Worm (Caenorhabditis elegans) whole organism, young adult: ENCODE results near the gene cox-17.

ENCODE experiments used
- B0019.2 ChIP-seq: fragments of 200-800 bp; sonication (Bioruptor generic); conservative IDR thresholded peaks from 2 replicates; pipeline ENCODE4 v1.3.6; 2022; ENCODE audit warnings: missing genetic modification reagents, missing genetic modification characterization, missing compliant biosample characterization
- F23B12.7 ChIP-seq: sonication (generic microtip); optimal IDR thresholded peaks from 2 replicates; lab custom pipeline; 2017; ENCODE audit warnings: missing genetic modification characterization, mild to moderate bottlenecking, missing compliant biosample characterization, antibody characterized with exemption, moderate library complexity; ENCODE audit not compliant: insufficient read depth
- F37B4.10 ChIP-seq: fragments of 200-800 bp; sonication (Bioruptor generic); IDR thresholded peaks from 2 replicates; pipeline ENCODE4 v1.3.6; 2022; ENCODE audit warnings: missing genetic modification characterization, missing compliant biosample characterization
- F52B5.7 ChIP-seq: sonication (generic microtip); optimal IDR thresholded peaks from 2 replicates; lab custom pipeline; 2016; ENCODE audit warnings: mild to moderate bottlenecking, missing genetic modification characterization, missing compliant biosample characterization
- F57A8.1 ChIP-seq: fragments of 200-800 bp; sonication (Bioruptor generic); optimal IDR thresholded peaks from 2 replicates; lab custom pipeline; 2018; ENCODE audit warnings: mild to moderate bottlenecking, missing genetic modification characterization, moderate library complexity, missing compliant biosample characterization
- F57C9.4 ChIP-seq: sonication (generic microtip); optimal IDR thresholded peaks from 2 replicates; lab custom pipeline; 2017; ENCODE audit warnings: mild to moderate bottlenecking, missing genetic modification characterization, missing compliant biosample characterization
- K12H6.12 ChIP-seq: fragments of 200-800 bp; sonication (Bioruptor generic); optimal IDR thresholded peaks from 2 replicates; lab custom pipeline; 2018; ENCODE audit warnings: mild to moderate bottlenecking, missing genetic modification characterization, missing compliant biosample characterization
- T07F8.4 ChIP-seq: sonication (generic microtip); optimal IDR thresholded peaks from 2 replicates; lab custom pipeline; 2016; ENCODE audit warnings: mild to moderate bottlenecking, missing genetic modification characterization, moderate library complexity, missing compliant biosample characterization
- Y79H2A.3 ChIP-seq: fragments of 200-800 bp; sonication (Bioruptor generic); conservative IDR thresholded peaks from 2 replicates; pipeline ENCODE4 v1.3.6; 2022; ENCODE audit warnings: missing genetic modification reagents, missing genetic modification characterization, missing compliant biosample characterization
- akir-1 ChIP-seq: fragments of 200-800 bp; sonication (Bioruptor generic); optimal IDR thresholded peaks from 2 replicates; lab custom pipeline; 2018; ENCODE audit warnings: mild to moderate bottlenecking, missing genetic modification characterization, moderate library complexity, missing compliant biosample characterization
- aptf-3 ChIP-seq: fragments of 200-800 bp; sonication (Bioruptor generic); IDR thresholded peaks from 2 replicates; pipeline ENCODE4 v1.3.6; 2022; ENCODE audit warnings: missing genetic modification characterization, missing compliant biosample characterization
- atf-7 ChIP-seq: sonication (generic microtip); optimal IDR thresholded peaks from 2 replicates; lab custom pipeline; 2017; ENCODE audit warnings: mild to moderate bottlenecking, missing genetic modification characterization, missing compliant biosample characterization
- attf-5 ChIP-seq: fragments of 200-800 bp; sonication (Bioruptor generic); optimal IDR thresholded peaks from 2 replicates; lab custom pipeline; 2018; ENCODE audit warnings: mild to moderate bottlenecking, missing genetic modification characterization, missing compliant biosample characterization
- bed-2 ChIP-seq: fragments of 200-800 bp; sonication (Bioruptor generic); IDR thresholded peaks from 2 replicates; pipeline ENCODE4 v1.3.6; 2022; ENCODE audit warnings: missing genetic modification reagents, missing genetic modification characterization, missing compliant biosample characterization
- ceh-100 ChIP-seq: fragments of 200-800 bp; sonication (Bioruptor generic); IDR thresholded peaks from 2 replicates; pipeline ENCODE4 v1.3.6; 2022; ENCODE audit warnings: missing genetic modification reagents, missing genetic modification characterization, missing compliant biosample characterization
- chd-7 ChIP-seq: sonication (generic microtip); optimal IDR thresholded peaks from 2 replicates; lab custom pipeline; 2016; ENCODE audit warnings: mild to moderate bottlenecking, missing genetic modification characterization, moderate library complexity, missing compliant biosample characterization
- egrh-3 ChIP-seq: fragments of 200-800 bp; sonication (Bioruptor generic); IDR thresholded peaks from 2 replicates; pipeline ENCODE4 v1.3.6; 2022; ENCODE audit warnings: missing genetic modification reagents, missing genetic modification characterization, missing compliant biosample characterization
- ets-4 ChIP-seq: fragments of 200-800 bp; sonication (Bioruptor generic); optimal IDR thresholded peaks from 2 replicates; lab custom pipeline; 2018; ENCODE audit warnings: mild to moderate bottlenecking, missing genetic modification characterization, missing compliant biosample characterization
- let-607 ChIP-seq, 2 experiments: fragments of 200-800 bp in 1 of 2; sonication (Bioruptor generic) in 1 of 2; sonication (generic microtip) in 1 of 2; optimal IDR thresholded peaks; 2 replicates each; lab custom pipeline; 2016 to 2018; ENCODE audit warnings: mild to moderate bottlenecking in 2 of 2, missing compliant biosample characterization in 2 of 2, missing genetic modification characterization in 2 of 2, moderate library complexity in 2 of 2, missing genotype in 1 of 2
- lin-26 ChIP-seq: fragments of 200-800 bp; sonication (Bioruptor generic); IDR thresholded peaks from 2 replicates; pipeline ENCODE4 v1.3.6; 2022; ENCODE audit warnings: missing genetic modification reagents, missing genetic modification characterization, missing compliant biosample characterization
- mcd-1 ChIP-seq: fragments of 200-800 bp; sonication (Bioruptor generic); IDR thresholded peaks from 2 replicates; pipeline ENCODE4 v1.3.6; 2022; ENCODE audit warnings: missing genetic modification reagents, missing genetic modification characterization, missing compliant biosample characterization
- mxl-1 ChIP-seq: sonication (generic microtip); optimal IDR thresholded peaks from 2 replicates; lab custom pipeline; 2016; ENCODE audit warnings: missing genetic modification characterization, missing compliant biosample characterization
- nfya-2 ChIP-seq: fragments of 200-800 bp; sonication (Bioruptor generic); IDR thresholded peaks from 2 replicates; pipeline ENCODE4 v1.3.6; 2022; ENCODE audit warnings: missing genetic modification reagents, missing genetic modification characterization, missing compliant biosample characterization
- nhr-80 ChIP-seq: sonication (generic microtip); optimal IDR thresholded peaks from 2 replicates; lab custom pipeline; 2016; ENCODE audit warnings: missing genetic modification characterization, missing compliant biosample characterization
- pha-4 ChIP-seq: fragments of 150-350 bp; sonication (generic microtip); optimal IDR thresholded peaks from 2 replicates; lab custom pipeline; 2014; ENCODE audit warnings: missing biosample characterization, missing genetic modification reagents, missing genetic modification characterization
- rec-8 ChIP-seq, 2 experiments: sonication (generic microtip); optimal IDR thresholded peaks; 2 replicates each; lab custom pipeline; 2016; ENCODE audit warnings: mild to moderate bottlenecking in 2 of 2, missing genetic modification characterization in 2 of 2, missing genetic modification reagents in 2 of 2, missing genotype in 2 of 2, missing biosample characterization in 1 of 2, missing compliant biosample characterization in 1 of 2, moderate library complexity in 1 of 2
- repo-1 ChIP-seq: sonication (generic microtip); optimal IDR thresholded peaks from 2 replicates; lab custom pipeline; 2017; ENCODE audit warnings: mild to moderate bottlenecking, missing genetic modification characterization, missing compliant biosample characterization
- rpc-1 ChIP-seq, 2 experiments: fragments of 150-350 bp in 1 of 2; sonication (generic microtip) in 1 of 2; optimal IDR thresholded peaks; 2 replicates each; lab custom pipeline; 2014 to 2018; ENCODE audit warnings: missing biosample characterization in 1 of 2, missing genetic modification characterization in 1 of 2, missing genetic modification reagents in 1 of 2, missing genotype in 1 of 2
- sea-2 ChIP-seq: fragments of 200-800 bp; sonication (Bioruptor generic); IDR thresholded peaks from 2 replicates; pipeline ENCODE4 v1.3.6; 2022; ENCODE audit warnings: missing genetic modification characterization, missing compliant biosample characterization
- snpc-4 ChIP-seq, 5 experiments: fragments of 150-350 bp in 1 of 5; sonication (generic microtip) in 4 of 5; optimal IDR thresholded peaks; 2 replicates each; lab custom pipeline; 2014 to 2018; ENCODE audit warnings: missing genetic modification characterization in 5 of 5, missing biosample characterization in 3 of 5, antibody characterized with exemption in 2 of 5, mild to moderate bottlenecking in 2 of 5, missing compliant biosample characterization in 2 of 5, missing genotype in 2 of 5, moderate library complexity in 2 of 5, missing genetic modification reagents in 1 of 5
- tbp1 ChIP-seq: fragments of 200-800 bp; sonication (Bioruptor generic); optimal IDR thresholded peaks from 2 replicates; lab custom pipeline; 2018; ENCODE audit warnings: mild to moderate bottlenecking, missing genetic modification characterization, missing compliant biosample characterization
- tbx-9 ChIP-seq: sonication (generic microtip); optimal IDR thresholded peaks from 2 replicates; lab custom pipeline; 2016; ENCODE audit warnings: borderline replicate concordance, missing genetic modification characterization, inconsistent platforms, missing compliant biosample characterization
- zfh-2 ChIP-seq: fragments of 200-800 bp; sonication (Bioruptor generic); conservative IDR thresholded peaks from 2 replicates; pipeline ENCODE4 v1.3.6; 2022; ENCODE audit warnings: missing genetic modification reagents, missing genetic modification characterization, missing compliant biosample characterization
- zim-3 ChIP-seq: sonication (generic microtip); optimal IDR thresholded peaks from 2 replicates; lab custom pipeline; 2017; ENCODE audit warnings: mild to moderate bottlenecking, missing genetic modification characterization, moderate library complexity, missing compliant biosample characterization
- ztf-22 ChIP-seq: fragments of 200-800 bp; sonication (Bioruptor generic); optimal IDR thresholded peaks from 2 replicates; lab custom pipeline; 2018; ENCODE audit warnings: mild to moderate bottlenecking, missing genetic modification characterization, moderate library complexity, missing compliant biosample characterization
- ztf-6 ChIP-seq: fragments of 200-800 bp; sonication (Bioruptor generic); IDR thresholded peaks from 2 replicates; pipeline ENCODE4 v1.3.6; 2022; ENCODE audit warnings: missing genetic modification reagents, missing genetic modification characterization, missing compliant biosample characterization

The cox-17 gene

DNA sequence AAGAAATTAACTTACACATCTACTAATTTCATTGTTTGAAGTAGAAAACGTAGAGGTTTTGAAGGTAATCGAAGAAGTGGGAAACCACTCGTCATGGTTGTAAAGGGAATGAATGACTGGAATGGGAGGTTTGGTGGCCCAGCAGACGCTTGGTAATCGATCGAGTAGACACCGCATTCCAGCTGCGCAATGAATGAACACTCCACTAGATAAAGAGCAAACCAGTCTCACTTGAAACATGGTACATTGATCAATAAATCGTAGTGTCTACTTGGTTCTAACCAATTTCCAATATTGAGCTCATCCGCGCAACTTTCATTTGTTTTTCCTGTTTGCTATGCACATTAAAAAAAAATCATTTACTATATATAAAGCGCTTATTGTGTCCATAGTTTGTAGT, 44.4 kb upstream of the cox-17 start, which contains the start of gene fbxb-84:
Gene fbxb-84 (minus strand): TSS at position 101 of the 400 bp plus-strand sequence.
- TF ChIP-seq mcd-1 (GFP tag; lab: Robert Waterston, UW) = no peak
- TF ChIP-seq F52B5.7 (tag; lab: Kevin White, UChicago) = no peak
- no peak for TF ChIP-seq sea-2

DNA sequence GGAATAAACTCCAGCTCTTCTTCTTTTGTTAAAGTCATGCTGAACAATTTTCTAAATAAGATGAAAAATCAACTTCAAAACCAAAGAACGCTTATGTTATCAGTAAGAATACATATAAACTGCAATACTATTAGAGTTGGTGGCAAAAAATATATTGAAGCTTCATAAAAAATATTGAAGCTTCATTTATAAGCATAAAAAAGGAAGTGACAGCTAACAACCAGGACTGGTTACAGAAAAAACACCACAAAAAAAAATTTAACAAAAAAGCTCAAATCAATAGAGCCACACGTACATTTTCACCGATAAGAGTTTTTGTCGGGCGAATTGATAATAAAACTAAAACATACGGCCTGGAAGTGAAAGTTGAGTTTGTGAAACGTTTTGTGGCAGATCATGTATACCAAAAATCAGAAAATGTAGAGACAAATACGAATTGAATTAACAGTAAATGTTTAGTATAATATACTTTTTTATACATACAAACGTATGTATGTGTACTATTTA, 43.2 kb upstream of the cox-17 start, which contains the start of gene sqst-5:
Gene sqst-5 (minus strand): TSS at position 51 of the 507 bp plus-strand sequence.
- TF ChIP-seq pha-4 (tag; lab: Kevin White, UChicago) (no peak), nhr-80 (peak; percentile 69)

DNA sequence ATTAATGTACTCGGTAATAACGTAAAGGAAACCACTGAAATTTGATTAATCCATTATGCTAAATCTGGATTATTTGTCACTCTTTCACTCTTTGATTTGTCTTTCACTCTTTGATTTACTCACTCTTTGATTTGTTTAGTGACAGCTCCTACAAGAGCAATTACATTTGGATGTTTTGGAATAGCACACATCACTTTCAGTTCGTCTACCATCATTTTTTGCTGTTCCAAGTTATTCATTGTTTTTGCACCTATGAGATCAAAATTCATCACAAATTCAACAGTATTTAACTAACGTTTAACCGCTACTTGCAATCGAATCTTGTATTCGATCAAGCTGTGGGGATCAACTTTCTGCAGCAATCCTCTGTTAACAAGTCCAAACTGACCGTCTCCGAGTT, 41.7 kb upstream of the cox-17 start:
- TF ChIP-seq mcd-1 (GFP tag; lab: Robert Waterston, UW) (no peak), rpc-1 (optimal IDR thresholded peaks at IDR 0.05; lab: Kevin White, UChicago) (no peak), rpc-1 (tag; optimal IDR thresholded peaks at IDR 0.05; lab: Kevin White, UChicago) (no peak), zim-3 (tag; lab: Kevin White, UChicago) (no peak)

DNA sequence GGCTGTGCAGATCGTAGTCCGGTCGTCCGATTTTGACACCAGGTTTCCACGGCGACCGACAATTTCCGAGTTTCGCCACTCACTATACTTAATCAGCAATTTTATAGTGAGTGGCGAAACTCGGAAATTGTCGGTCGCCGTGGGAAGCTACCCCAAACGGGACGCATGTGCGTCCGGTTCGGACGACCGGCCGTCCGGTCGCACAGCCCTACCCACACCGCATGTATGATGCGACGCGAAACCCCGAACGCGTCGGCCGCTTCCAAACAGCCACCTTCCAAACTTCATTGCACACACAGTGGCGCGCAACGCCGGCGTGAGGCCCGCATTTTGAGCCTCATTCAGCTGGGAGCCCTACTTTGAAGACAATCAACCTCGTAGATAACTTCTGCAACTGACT, 39.7 kb upstream of the cox-17 start:
- TF ChIP-seq ztf-6 (GFP tag; lab: Robert Waterston, UW) (0 out of 2 replicates have a peak, but pooled peaks have one; percentile 12), zfh-2 (GFP tag; lab: Robert Waterston, UW) (no peak), let-607 (tag; optimal IDR thresholded peaks at IDR 0.05; lab: Kevin White, UChicago) (no peak), bed-2 (GFP tag; lab: Robert Waterston, UW) (no peak), F37B4.10 (GFP tag; lab: Robert Waterston, UW) (0 out of 2 replicates have a peak, but pooled peaks have one; percentile 51), akir-1 (GFP tag; lab: Kevin White, UChicago) (no peak), snpc-4 (GFP tag; optimal IDR thresholded peaks at IDR 0.05; lab: Kevin White, UChicago) (no peak), snpc-4 (tag; optimal IDR thresholded peaks at IDR 0.05; lab: Kevin White, UChicago) (peak in 2 of 4 experiments; percentile 67 to 85), lin-26 (GFP tag; lab: Robert Waterston, UW) (0 out of 2 replicates have a peak, but pooled peaks have one; percentile 30), mxl-1 (no peak), F57C9.4 (tag; lab: Kevin White, UChicago) (no peak)

DNA sequence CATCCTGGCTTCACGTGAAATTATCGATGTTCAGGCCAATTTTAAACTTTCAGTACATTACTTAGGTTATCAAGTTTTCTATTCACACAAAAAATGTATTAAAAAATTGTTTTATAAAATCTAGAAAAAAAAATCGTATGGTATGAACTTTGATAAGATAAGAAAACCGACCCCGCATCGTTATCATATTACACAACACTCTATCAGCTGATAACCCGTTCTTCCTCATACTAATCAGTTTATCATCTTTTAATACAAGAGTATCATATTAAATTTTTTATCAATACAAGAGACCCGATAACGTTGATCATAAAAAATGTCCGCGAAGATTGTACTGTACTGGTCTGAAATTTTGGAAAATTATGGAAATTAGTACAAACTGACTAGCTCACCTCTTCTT, 36.6 kb upstream of the cox-17 start:
- TF ChIP-seq ztf-22 (GFP tag; lab: Kevin White, UChicago) = peak; percentile 52
- peak; percentile 19 for TF ChIP-seq ets-4
- peak; percentile 40 for TF ChIP-seq atf-7 (tag; lab: Kevin White, UChicago)
- no peak for TF ChIP-seq repo-1
- peak; percentile 5 for TF ChIP-seq tbp1 (GFP tag; lab: Kevin White, UChicago)
- TF ChIP-seq rec-8 (tag; optimal IDR thresholded peaks at IDR 0.05; lab: Kevin White, UChicago) = no peak
- peak; percentile 96 for TF ChIP-seq nhr-80
- TF ChIP-seq, all 124 proteins: peak for 5

DNA sequence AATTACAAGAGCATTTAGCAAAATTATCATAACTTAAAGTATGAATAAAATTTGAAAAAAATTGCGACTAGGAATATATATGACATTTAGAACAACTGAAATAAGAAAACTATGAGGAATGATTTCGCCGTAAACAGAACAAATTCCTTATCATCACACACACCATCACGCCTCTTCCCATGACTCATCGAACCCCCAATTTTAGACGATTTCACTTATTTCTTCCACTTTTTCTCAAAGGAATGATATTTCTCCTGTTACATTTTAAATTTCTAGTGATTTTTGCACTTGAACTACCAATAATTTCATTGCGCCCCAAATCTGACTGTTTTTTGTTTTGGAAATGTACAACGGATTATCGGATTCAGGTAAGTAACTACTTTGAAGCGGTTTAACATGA, 34.1 kb upstream of the cox-17 start, which contains the start of the genes zig-13 and ver-1:
Gene zig-13 (minus strand): TSS at position 101 of the 400 bp plus-strand sequence.
Gene ver-1 (plus strand): TSS at position 180 of the 400 bp plus-strand sequence.
- no peak for TF ChIP-seq B0019.2

DNA sequence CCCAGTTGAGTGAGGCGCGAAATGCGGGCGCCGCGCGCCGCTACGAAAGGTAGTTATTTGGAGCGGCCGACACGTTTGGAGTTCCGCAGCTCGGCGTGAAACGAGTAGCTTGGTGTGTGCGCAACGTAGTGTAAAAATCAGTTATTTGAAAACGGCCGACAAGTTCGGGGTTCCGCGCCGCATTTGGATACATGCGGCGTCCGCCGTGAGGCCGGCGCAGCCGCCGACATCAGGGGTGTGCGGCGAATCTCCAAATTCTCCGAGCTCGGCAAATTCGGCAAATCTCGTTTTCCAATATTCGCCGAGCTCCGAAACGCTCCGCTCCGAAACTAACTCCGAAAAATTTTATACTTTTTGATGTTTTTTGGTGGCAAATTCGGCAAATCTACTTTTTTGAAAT, 32.8 kb upstream of the cox-17 start:
- TF ChIP-seq K12H6.12 (tag; lab: Kevin White, UChicago) (no peak), F37B4.10 (GFP tag; lab: Robert Waterston, UW) (no peak), aptf-3 (GFP tag; lab: Robert Waterston, UW) (no peak), ceh-100 (no peak), Y79H2A.3 (GFP tag; lab: Robert Waterston, UW) (no peak), chd-7 (no peak), T07F8.4 (no peak), egrh-3 (GFP tag; lab: Robert Waterston, UW) (peak; percentile 34; the same call in 1 of the 2 replicates), attf-5 (GFP tag; lab: Kevin White, UChicago) (no peak), F57A8.1 (GFP tag; lab: Kevin White, UChicago) (no peak), mcd-1 (GFP tag; lab: Robert Waterston, UW) (no peak), zfh-2 (GFP tag; lab: Robert Waterston, UW) (peak; percentile 60; the same call in 1 of the 2 replicates), F23B12.7 (tag; lab: Kevin White, UChicago) (no peak), nfya-2 (0 out of 2 replicates have a peak, but pooled peaks have one; percentile 33), tbx-9 (no peak)
